Worm (Caenorhabditis elegans) whole organism, L3 larva: ENCODE data around the gene crn-3.

Source experiments
- R02D3.7 ChIP-seq: fragments of 150-350 bp; optimal IDR thresholded peaks from 2 replicates; lab custom pipeline; 2014; ENCODE audit warnings: missing biosample characterization, missing genetic modification characterization
- ZK546.5 ChIP-seq: sonication (generic microtip); optimal IDR thresholded peaks from 2 replicates; lab custom pipeline; 2017; ENCODE audit warnings: missing biosample characterization, missing genetic modification characterization
- aly-2 ChIP-seq: fragments of 150-350 bp; optimal IDR thresholded peaks from 2 replicates; lab custom pipeline; 2014; ENCODE audit warnings: missing biosample characterization, missing genetic modification characterization
- ama-1 ChIP-seq: fragments of 150-350 bp; optimal IDR thresholded peaks from 2 replicates; lab custom pipeline; 2018
- ceh-16 ChIP-seq: sonication (generic microtip); optimal IDR thresholded peaks from 2 replicates; lab custom pipeline; 2017; ENCODE audit warnings: missing biosample characterization, missing genetic modification characterization
- ceh-28 ChIP-seq: fragments of 150-350 bp; optimal IDR thresholded peaks from 2 replicates; lab custom pipeline; 2014; ENCODE audit warnings: missing biosample characterization, missing genetic modification reagents, missing genetic modification characterization
- ceh-82 ChIP-seq: fragments of 150-350 bp; optimal IDR thresholded peaks from 2 replicates; lab custom pipeline; 2014; ENCODE audit warnings: missing biosample characterization, missing genetic modification characterization
- ceh-9 ChIP-seq: sonication (generic microtip); optimal IDR thresholded peaks from 2 replicates; lab custom pipeline; 2018; ENCODE audit warnings: missing biosample characterization, missing genetic modification characterization
- daf-12 ChIP-seq: fragments of 150-350 bp; optimal IDR thresholded peaks from 2 replicates; lab custom pipeline; 2014; ENCODE audit warnings: missing biosample characterization, missing genetic modification reagents, missing genetic modification characterization
- egl-27 ChIP-seq: sonication (generic microtip); optimal IDR thresholded peaks from 4 replicates; lab custom pipeline; 2017; ENCODE audit warnings: missing biosample characterization, missing genetic modification reagents, missing genetic modification characterization
- egl-5 ChIP-seq: fragments of 150-350 bp; optimal IDR thresholded peaks from 2 replicates; lab custom pipeline; 2017; ENCODE audit warnings: missing biosample characterization, missing genetic modification reagents, missing genetic modification characterization, inconsistent platforms
- elt-1 ChIP-seq: fragments of 150-350 bp; optimal IDR thresholded peaks from 2 replicates; lab custom pipeline; 2014; ENCODE audit warnings: missing biosample characterization, missing genetic modification characterization
- elt-2 ChIP-seq: sonication (generic microtip); optimal IDR thresholded peaks from 2 replicates; lab custom pipeline; 2016; ENCODE audit warnings: missing genetic modification reagents, mild to moderate bottlenecking, missing genetic modification characterization, missing compliant biosample characterization
- elt-3 ChIP-seq, 3 experiments: fragments of 150-350 bp in 1 of 3; sonication (generic microtip) in 2 of 3; optimal IDR thresholded peaks; 2 replicates in 2 of 3; 4 replicates in 1 of 3; lab custom pipeline; 2014 to 2017; ENCODE audit warnings: missing biosample characterization in 3 of 3, missing genetic modification characterization in 3 of 3
- eor-1 ChIP-seq, 2 experiments: fragments of 150-350 bp; optimal IDR thresholded peaks; 2 replicates each; lab custom pipeline; 2014 to 2018; ENCODE audit warnings: missing biosample characterization in 2 of 2, missing genetic modification characterization in 2 of 2
- fkh-10 ChIP-seq: sonication (generic microtip); optimal IDR thresholded peaks from 2 replicates; lab custom pipeline; 2017; ENCODE audit warnings: missing biosample characterization, missing genetic modification reagents, missing genetic modification characterization
- fkh-2 ChIP-seq: fragments of 150-350 bp; optimal IDR thresholded peaks from 2 replicates; lab custom pipeline; 2014; ENCODE audit warnings: missing biosample characterization, missing genetic modification reagents, missing genetic modification characterization
- fos-1 ChIP-seq: fragments of 150-350 bp; optimal IDR thresholded peaks from 2 replicates; lab custom pipeline; 2014; ENCODE audit warnings: missing biosample characterization, missing genetic modification characterization
- hmg-11 ChIP-seq: sonication (generic microtip); optimal IDR thresholded peaks from 2 replicates; lab custom pipeline; 2016; ENCODE audit warnings: missing genetic modification characterization, missing compliant biosample characterization
- jun-1 ChIP-seq: fragments of 150-350 bp; optimal IDR thresholded peaks from 2 replicates; lab custom pipeline; 2014; ENCODE audit warnings: missing biosample characterization, missing genetic modification reagents, missing genetic modification characterization
- lin-15B ChIP-seq: fragments of 150-350 bp; optimal IDR thresholded peaks from 2 replicates; lab custom pipeline; 2014; ENCODE audit warnings: missing biosample characterization, missing genetic modification characterization
- lin-39 ChIP-seq: fragments of 150-350 bp; optimal IDR thresholded peaks from 2 replicates; lab custom pipeline; 2018; ENCODE audit warnings: missing biosample characterization, missing genetic modification reagents, missing genetic modification characterization
- lsy-12 ChIP-seq: sonication (generic microtip); optimal IDR thresholded peaks from 2 replicates; lab custom pipeline; 2016; ENCODE audit warnings: mild to moderate bottlenecking, missing genetic modification characterization, missing compliant biosample characterization
- mdl-1 ChIP-seq: fragments of 150-350 bp; optimal IDR thresholded peaks from 2 replicates; lab custom pipeline; 2014; ENCODE audit warnings: missing biosample characterization, missing genetic modification characterization
- mml-1 ChIP-seq: fragments of 150-350 bp; sonication (generic microtip); optimal IDR thresholded peaks from 3 replicates; lab custom pipeline; 2014; ENCODE audit warnings: missing biosample characterization, missing genetic modification characterization
- nfya-1 ChIP-seq: sonication (generic microtip); optimal IDR thresholded peaks from 2 replicates; lab custom pipeline; 2017; ENCODE audit warnings: missing genetic modification characterization, mild to moderate bottlenecking, missing compliant biosample characterization, antibody characterized with exemption, moderate library complexity; ENCODE audit not compliant: insufficient read depth
- nhr-11 ChIP-seq: fragments of 150-350 bp; optimal IDR thresholded peaks from 2 replicates; lab custom pipeline; 2014; ENCODE audit warnings: missing biosample characterization, missing genetic modification characterization
- nhr-12 ChIP-seq: fragments of 150-350 bp; optimal IDR thresholded peaks from 2 replicates; lab custom pipeline; 2014; ENCODE audit warnings: missing biosample characterization, missing genetic modification characterization
- nhr-23 ChIP-seq: fragments of 150-350 bp; optimal IDR thresholded peaks from 2 replicates; lab custom pipeline; 2014; ENCODE audit warnings: missing biosample characterization, missing genetic modification reagents, missing genetic modification characterization
- nhr-237 ChIP-seq: fragments of 150-350 bp; optimal IDR thresholded peaks from 2 replicates; lab custom pipeline; 2014; ENCODE audit warnings: missing biosample characterization, missing genetic modification characterization
- nhr-25 ChIP-seq: sonication (generic microtip); optimal IDR thresholded peaks from 2 replicates; lab custom pipeline; 2017; ENCODE audit warnings: missing biosample characterization, missing genetic modification characterization
- nhr-28 ChIP-seq: fragments of 150-350 bp; optimal IDR thresholded peaks from 2 replicates; lab custom pipeline; 2014; ENCODE audit warnings: missing biosample characterization, missing genetic modification characterization
- nhr-43 ChIP-seq: sonication (generic microtip); optimal IDR thresholded peaks from 2 replicates; lab custom pipeline; 2016; ENCODE audit warnings: mild to moderate bottlenecking, missing genetic modification characterization, missing compliant biosample characterization; ENCODE audit not compliant: poor library complexity, severe bottlenecking
- nhr-67 ChIP-seq: fragments of 150-350 bp; optimal IDR thresholded peaks from 2 replicates; lab custom pipeline; 2014; ENCODE audit warnings: missing biosample characterization, missing genetic modification characterization
- nhr-76 ChIP-seq: fragments of 150-350 bp; sonication (generic microtip); optimal IDR thresholded peaks from 5 replicates; lab custom pipeline; 2014; ENCODE audit warnings: missing biosample characterization, missing genetic modification characterization
- nhr-77 ChIP-seq: fragments of 150-350 bp; optimal IDR thresholded peaks from 2 replicates; lab custom pipeline; 2014; ENCODE audit warnings: missing biosample characterization, missing genetic modification characterization
- pha-4 ChIP-seq: fragments of 150-350 bp; optimal IDR thresholded peaks from 2 replicates; lab custom pipeline; 2014; ENCODE audit warnings: missing biosample characterization, missing genetic modification reagents, missing genetic modification characterization
- pqm-1 ChIP-seq: fragments of 150-350 bp; optimal IDR thresholded peaks from 2 replicates; lab custom pipeline; 2017; ENCODE audit warnings: missing biosample characterization, missing genetic modification characterization, inconsistent platforms
- sea-2 ChIP-seq: fragments of 150-350 bp; sonication (generic microtip); optimal IDR thresholded peaks from 4 replicates; lab custom pipeline; 2014; ENCODE audit warnings: missing biosample characterization, missing genetic modification reagents, missing genetic modification characterization
- skn-1 ChIP-seq: fragments of 150-350 bp; optimal IDR thresholded peaks from 2 replicates; lab custom pipeline; 2014; ENCODE audit warnings: missing biosample characterization, missing genetic modification characterization
- snpc-4 ChIP-seq: fragments of 150-350 bp; optimal IDR thresholded peaks from 2 replicates; lab custom pipeline; 2014; ENCODE audit warnings: missing biosample characterization, missing genetic modification characterization
- tbx-2 ChIP-seq: sonication (generic microtip); optimal IDR thresholded peaks from 2 replicates; lab custom pipeline; 2016; ENCODE audit warnings: mild to moderate bottlenecking, missing genetic modification characterization, missing compliant biosample characterization
- unc-39 ChIP-seq: sonication (generic microtip); optimal IDR thresholded peaks from 4 replicates; lab custom pipeline; 2017; ENCODE audit warnings: missing biosample characterization, missing genetic modification characterization
- unc-62 ChIP-seq: fragments of 150-350 bp; sonication (generic microtip); optimal IDR thresholded peaks from 4 replicates; lab custom pipeline; 2014; ENCODE audit warnings: missing biosample characterization, missing genetic modification reagents, missing genetic modification characterization
- zag-1 ChIP-seq: fragments of 150-350 bp; optimal IDR thresholded peaks from 2 replicates; lab custom pipeline; 2014; ENCODE audit warnings: missing biosample characterization, missing genetic modification characterization
- ztf-11 ChIP-seq: fragments of 150-350 bp; optimal IDR thresholded peaks from 2 replicates; lab custom pipeline; 2014; ENCODE audit warnings: missing biosample characterization, missing genetic modification characterization
- ztf-4 ChIP-seq: fragments of 150-350 bp; optimal IDR thresholded peaks from 2 replicates; lab custom pipeline; 2014; ENCODE audit warnings: missing biosample characterization, missing genetic modification characterization

crn-3 gene

DNA sequence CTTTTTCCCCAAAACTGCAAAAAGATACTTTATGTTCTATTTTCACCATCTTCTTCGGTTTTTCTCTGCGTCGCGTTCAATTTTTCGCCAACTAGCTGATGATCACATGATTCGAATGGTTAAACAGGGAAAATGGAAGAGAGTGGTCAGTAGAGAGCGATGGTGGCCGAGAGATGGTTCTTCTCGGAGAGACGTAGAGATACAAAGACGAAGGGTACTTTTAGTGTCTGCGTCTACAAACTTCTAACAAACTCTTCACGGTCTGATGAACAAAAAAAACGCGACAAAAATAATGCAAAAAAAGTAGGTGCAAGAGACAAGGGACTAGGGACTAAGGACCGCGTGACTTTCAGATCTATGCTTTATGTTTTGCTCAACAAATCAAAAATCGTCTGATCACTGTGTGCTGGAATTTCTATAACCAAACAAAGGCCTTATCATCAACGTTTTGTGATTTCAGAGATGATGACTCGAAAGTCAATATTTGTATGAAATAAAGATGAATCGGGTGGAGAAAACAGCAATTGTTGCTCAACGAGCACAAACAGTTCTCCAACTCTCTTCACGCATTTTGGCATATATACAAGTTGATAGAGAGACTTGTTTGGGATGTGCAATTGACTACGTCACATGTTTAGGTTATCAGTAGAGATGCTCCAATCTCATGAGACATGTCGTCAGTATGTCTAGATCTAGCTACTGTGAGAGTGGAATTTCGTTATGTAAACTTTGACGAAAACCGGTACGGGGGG lies 35.7 kb upstream of the crn-3 start:
- TF ChIP-seq fkh-2 (tag; lab: Kevin White, UChicago) (no peak), elt-3 (tag; optimal IDR thresholded peaks at IDR 0.05; lab: Kevin White, UChicago) (peak in 2 of 3 experiments; percentile 19 to 48), nhr-43 (tag; lab: Kevin White, UChicago) (peak; percentile 90), elt-2 (tag; lab: Kevin White, UChicago) (peak; percentile 56), daf-12 (peak; percentile 13), lin-39 (tag; lab: Kevin White, UChicago) (peak; percentile 80), skn-1 (tag; lab: Kevin White, UChicago) (peak; percentile 62), nhr-23 (tag; lab: Kevin White, UChicago) (peak; percentile 99), nhr-76 (tag; lab: Kevin White, UChicago) (peak; percentile 57), nfya-1 (tag; lab: Kevin White, UChicago) (peak; percentile 95), lin-15B (tag; lab: Kevin White, UChicago) (peak; percentile 71), ceh-28 (tag; lab: Kevin White, UChicago) (peak; percentile 86), tbx-2 (tag; lab: Kevin White, UChicago) (peak; percentile 84), egl-5 (peak; percentile 97), ceh-82 (tag; lab: Kevin White, UChicago) (peak; percentile 74), ztf-4 (tag; lab: Kevin White, UChicago) (peak; percentile 84), fkh-10 (peak; percentile 95), nhr-12 (tag; lab: Kevin White, UChicago) (no peak), nhr-67 (tag; lab: Kevin White, UChicago) (no peak), ceh-9 (tag; lab: Kevin White, UChicago) (no peak), unc-39 (no peak), pha-4 (tag; lab: Kevin White, UChicago) (peak; percentile 98), snpc-4 (tag; lab: Kevin White, UChicago) (peak; percentile 83), ztf-11 (no peak), lsy-12 (tag; lab: Kevin White, UChicago) (peak; percentile 78), aly-2 (peak; percentile 20), fos-1 (tag; lab: Kevin White, UChicago) (no peak), nhr-237 (no peak), nhr-77 (tag; lab: Kevin White, UChicago) (peak; percentile 48), egl-27 (tag; lab: Kevin White, UChicago) (peak; percentile 72), pqm-1 (tag; lab: Kevin White, UChicago) (peak; percentile 49), unc-62 (GFP tag; lab: Kevin White, UChicago) (peak; percentile 79), jun-1 (tag; lab: Kevin White, UChicago) (peak; percentile 98), mdl-1 (tag; lab: Kevin White, UChicago) (peak; percentile 84), sea-2 (GFP tag; lab: Kevin White, UChicago) (no peak), nhr-28 (tag; lab: Kevin White, UChicago) (peak; percentile 11), elt-1 (tag; lab: Kevin White, UChicago) (peak; percentile 38), zag-1 (tag; lab: Kevin White, UChicago) (peak; percentile 25), ceh-16 (no peak), nhr-25 (peak; percentile 96), eor-1 (tag; optimal IDR thresholded peaks at IDR 0.05; lab: Kevin White, UChicago) (peak; percentile 29 to 80), nhr-11 (tag; lab: Kevin White, UChicago) (peak; percentile 98), R02D3.7 (peak; percentile 75), ama-1 (lab: Kevin White, UChicago) (peak; percentile 95), hmg-11 (tag; lab: Kevin White, UChicago) (peak; percentile 87), mml-1 (tag; lab: Kevin White, UChicago) (no peak), ZK546.5 (no peak)
